Worm (Caenorhabditis elegans) whole organism, early embryonic: Measurements from ENCODE around the gene F29B9.8.

Experiments
- B0310.2 ChIP-seq: sonication (generic microtip); optimal IDR thresholded peaks from 2 replicates; lab custom pipeline; 2016; ENCODE audit warnings: mild to moderate bottlenecking, missing genetic modification characterization, missing compliant biosample characterization
- F13C5.2 ChIP-seq: sonication (generic microtip); optimal IDR thresholded peaks from 2 replicates; lab custom pipeline; 2017; ENCODE audit warnings: mild to moderate bottlenecking, missing genetic modification characterization, inconsistent platforms, missing compliant biosample characterization
- aly-1 ChIP-seq: sonication (generic microtip); optimal IDR thresholded peaks from 2 replicates; lab custom pipeline; 2016; ENCODE audit warnings: missing genetic modification characterization, missing compliant biosample characterization
- ama-1 ChIP-seq: fragments of 150-350 bp; optimal IDR thresholded peaks from 2 replicates; lab custom pipeline; 2014
- ceh-13 ChIP-seq: fragments of 200-800 bp; sonication (Bioruptor generic); optimal IDR thresholded peaks from 2 replicates; lab custom pipeline; 2018; ENCODE audit warnings: mild to moderate bottlenecking, missing genetic modification characterization, missing compliant biosample characterization
- ceh-36 ChIP-seq: sonication (generic microtip); optimal IDR thresholded peaks from 2 replicates; lab custom pipeline; 2016; ENCODE audit warnings: missing genetic modification characterization, inconsistent platforms, missing compliant biosample characterization
- ets-7 ChIP-seq: sonication (generic microtip); optimal IDR thresholded peaks from 2 replicates; lab custom pipeline; 2016; ENCODE audit warnings: missing genotype, missing genetic modification characterization, missing compliant biosample characterization
- flt-1 ChIP-seq: fragments of 200-800 bp; sonication (Bioruptor generic); IDR thresholded peaks from 2 replicates; pipeline ENCODE4 v1.3.6; 2022; ENCODE audit warnings: missing genetic modification characterization, missing compliant biosample characterization
- hmbx-1 ChIP-seq: sonication (generic microtip); optimal IDR thresholded peaks from 2 replicates; lab custom pipeline; 2016; ENCODE audit warnings: mild to moderate bottlenecking, missing genetic modification characterization, missing compliant biosample characterization
- hmg-4 ChIP-seq: fragments of 200-800 bp; sonication (Bioruptor generic); optimal IDR thresholded peaks from 2 replicates; lab custom pipeline; 2018; ENCODE audit warnings: mild to moderate bottlenecking, missing genetic modification characterization, missing compliant biosample characterization
- hnd-1 ChIP-seq: sonication (generic microtip); optimal IDR thresholded peaks from 2 replicates; lab custom pipeline; 2016; ENCODE audit warnings: missing genetic modification characterization, missing compliant biosample characterization
- pes-1 ChIP-seq: fragments of 200-800 bp; sonication (Bioruptor generic); IDR thresholded peaks from 2 replicates; pipeline ENCODE4 v1.3.6; 2022; ENCODE audit warnings: missing genetic modification reagents, missing genetic modification characterization, missing compliant biosample characterization
- scrt-1 ChIP-seq: fragments of 200-800 bp; sonication (Bioruptor generic); IDR thresholded peaks from 2 replicates; pipeline ENCODE4 v1.3.6; 2022; ENCODE audit warnings: missing genetic modification characterization, missing compliant biosample characterization
- sea-1 ChIP-seq: fragments of 200-800 bp; sonication (Bioruptor generic); conservative IDR thresholded peaks from 2 replicates; pipeline ENCODE4 v1.3.6; 2022; ENCODE audit warnings: missing genetic modification characterization, missing compliant biosample characterization
- tbx-11 ChIP-seq: fragments of 200-800 bp; sonication (Bioruptor generic); IDR thresholded peaks from 2 replicates; pipeline ENCODE4 v1.3.6; 2022; ENCODE audit warnings: missing genetic modification characterization, missing compliant biosample characterization
- tbx-37 ChIP-seq: fragments of 200-800 bp; sonication (Bioruptor generic); conservative IDR thresholded peaks from 2 replicates; pipeline ENCODE4 v1.3.6; 2022; ENCODE audit warnings: missing genetic modification reagents, missing genetic modification characterization, missing compliant biosample characterization
- tra-4 ChIP-seq: sonication (generic microtip); optimal IDR thresholded peaks from 2 replicates; lab custom pipeline; 2017; ENCODE audit warnings: missing genetic modification characterization, missing compliant biosample characterization

Gene F29B9.8

DNA sequence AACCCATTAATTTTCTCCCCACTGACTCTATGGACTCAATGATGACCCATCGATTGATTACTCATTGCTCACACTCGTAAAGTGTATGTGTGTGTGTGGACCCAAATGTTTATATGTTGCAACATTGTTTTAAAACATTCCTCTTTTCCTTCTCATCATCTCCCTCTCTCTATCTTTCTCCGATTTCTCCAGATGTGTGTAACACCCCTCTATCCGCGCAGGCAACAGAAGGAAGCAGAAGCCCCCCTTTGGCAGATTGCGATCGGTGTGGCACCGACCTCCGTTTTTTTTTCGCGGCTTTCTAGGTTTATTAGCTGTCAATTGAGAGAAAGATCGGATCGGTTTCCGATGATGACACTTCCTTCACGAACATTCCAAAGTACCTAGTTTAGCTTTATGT lies 3.9 kb upstream of the F29B9.8 start:
- TF ChIP-seq pes-1 (GFP tag; lab: Robert Waterston, UW) (no peak), hnd-1 (tag; lab: Kevin White, UChicago) (no peak), scrt-1 (GFP tag; lab: Robert Waterston, UW) (no peak), flt-1 (GFP tag; lab: Robert Waterston, UW) (0 out of 2 replicates have a peak, but pooled peaks have one; percentile 21), hmg-4 (GFP tag; lab: Kevin White, UChicago) (no peak), ets-7 (tag; lab: Kevin White, UChicago) (no peak), aly-1 (no peak)

DNA sequence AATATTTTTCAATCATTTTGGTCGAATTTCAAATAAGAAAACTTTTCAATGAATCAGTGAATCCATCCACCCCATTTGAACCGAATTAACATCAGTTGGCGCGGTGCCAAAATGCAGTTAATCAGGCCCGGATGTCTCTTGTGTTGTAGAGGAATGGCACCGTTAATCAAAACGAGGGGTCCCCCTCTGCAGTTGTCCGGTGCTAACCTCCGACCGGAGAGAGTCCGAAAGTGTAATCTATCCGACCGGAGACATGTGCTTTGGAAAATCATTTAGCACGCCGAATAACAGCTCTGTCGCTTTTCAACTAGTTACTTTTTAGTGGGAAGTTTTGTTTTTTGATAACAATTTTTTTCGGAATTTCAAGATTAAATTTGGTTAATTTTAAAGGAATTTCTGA lies 2.2 kb upstream of the F29B9.8 start:
- TF ChIP-seq ceh-13 (GFP tag; lab: Kevin White, UChicago), result no peak
- no peak for TF ChIP-seq hmg-4 (GFP tag; lab: Kevin White, UChicago)
- no peak for TF ChIP-seq F13C5.2 (tag; lab: Kevin White, UChicago)
- TF ChIP-seq hnd-1 (tag; lab: Kevin White, UChicago), result no peak
- no peak for TF ChIP-seq scrt-1 (GFP tag; lab: Robert Waterston, UW)
- TF ChIP-seq tra-4 (tag; lab: Kevin White, UChicago), result no peak
- no peak for TF ChIP-seq tbx-11 (GFP tag; lab: Robert Waterston, UW)
- no peak for TF ChIP-seq hmbx-1
- TF ChIP-seq ama-1 (lab: Kevin White, UChicago), result no peak
- no peak for TF ChIP-seq pes-1 (GFP tag; lab: Robert Waterston, UW)
- no peak for TF ChIP-seq sea-1 (GFP tag; lab: Robert Waterston, UW)
- TF ChIP-seq flt-1 (GFP tag; lab: Robert Waterston, UW), result no peak
- no peak for TF ChIP-seq tbx-37 (GFP tag; lab: Robert Waterston, UW)

DNA sequence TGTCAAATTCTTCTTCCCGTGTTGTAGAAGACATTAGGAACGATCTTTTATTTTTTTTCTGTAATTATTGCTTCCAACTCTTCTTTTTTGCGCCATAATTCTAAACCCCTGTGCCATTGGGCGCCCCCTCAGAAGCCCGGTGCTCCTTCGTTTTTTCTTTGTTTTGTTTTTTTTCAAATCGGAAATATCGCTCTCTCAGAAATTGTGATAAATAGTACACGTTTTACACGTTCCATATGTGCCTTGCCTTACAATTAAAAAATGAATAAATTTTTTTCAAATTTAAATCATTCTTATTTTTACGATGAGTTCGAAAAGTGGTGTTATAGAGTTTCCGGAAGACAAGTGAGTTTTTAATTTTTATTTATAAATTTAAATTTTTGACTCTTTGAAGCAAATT lies 2.0 kb downstream of the F29B9.8 start, which contains the start of gene F29B9.7:
F29B9.7 (plus strand) TSS at position 301 of the 400 bp plus-strand sequence.
- TF ChIP-seq hmbx-1 (no peak), sea-1 (GFP tag; lab: Robert Waterston, UW) (no peak), pes-1 (GFP tag; lab: Robert Waterston, UW) (no peak), hnd-1 (tag; lab: Kevin White, UChicago) (no peak), ets-7 (tag; lab: Kevin White, UChicago) (no peak)

DNA sequence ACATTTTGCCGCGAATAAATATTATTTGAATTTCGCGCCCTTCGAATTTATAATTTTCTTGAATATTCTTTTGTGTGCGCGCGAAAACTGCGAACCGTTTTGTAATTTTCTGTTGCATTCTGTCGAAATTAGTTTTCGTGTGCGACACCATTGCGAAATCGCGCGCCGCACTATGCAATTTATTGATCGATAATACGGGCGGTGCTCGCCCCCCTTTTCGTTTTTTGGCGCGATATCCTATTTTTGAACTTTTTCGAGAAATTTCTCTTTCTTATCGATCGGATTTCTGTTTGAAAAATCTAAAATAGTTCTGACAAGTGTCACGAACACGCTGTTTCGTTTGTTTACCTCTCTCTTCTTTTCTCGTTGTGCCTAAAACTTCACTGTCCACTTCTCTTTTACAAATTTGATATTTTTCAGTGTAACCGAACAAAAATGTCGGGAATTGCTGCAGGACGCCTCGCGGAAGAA lies 3.2 kb downstream of the F29B9.8 start, which contains the start of gene ubc-9:
ubc-9 (plus strand) TSS at position 421 of the 471 bp plus-strand sequence.
- TF ChIP-seq ets-7 (tag; lab: Kevin White, UChicago), result no peak
- peak; percentile 6 for TF ChIP-seq ceh-36
- TF ChIP-seq B0310.2 (tag; lab: Kevin White, UChicago), result no peak
- no peak for TF ChIP-seq hmbx-1
- TF ChIP-seq pes-1 (GFP tag; lab: Robert Waterston, UW), result peak; percentile 65; the same call in 1 of the 2 replicates
- 0 out of 2 replicates have a peak, but pooled peaks have one; percentile 58 for TF ChIP-seq sea-1 (GFP tag; lab: Robert Waterston, UW)
- TF ChIP-seq F13C5.2 (tag; lab: Kevin White, UChicago), result peak; percentile 53

DNA sequence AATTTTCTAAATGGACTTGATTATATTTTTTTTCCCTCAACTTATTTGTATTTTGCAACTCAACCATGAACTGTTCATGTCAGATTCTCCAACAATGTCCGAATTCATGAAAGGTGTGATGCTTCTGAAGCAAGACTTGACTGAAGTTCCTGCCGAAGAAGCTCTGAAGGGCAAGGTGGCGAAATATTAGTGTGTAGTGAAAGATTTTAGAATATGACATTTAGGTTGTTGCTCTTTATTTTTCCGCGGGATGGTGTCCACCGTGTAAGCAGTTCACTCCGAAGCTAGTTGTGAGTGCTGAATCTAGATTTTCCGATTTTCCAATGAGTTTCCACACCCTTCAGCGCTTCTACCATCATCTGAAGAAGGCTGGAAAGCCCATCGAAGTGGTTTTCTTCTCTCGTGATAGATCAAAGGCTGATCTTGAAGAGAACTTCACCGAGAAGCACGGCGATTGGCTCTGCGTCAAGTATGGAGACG lies 4.9 kb downstream of the F29B9.8 start, which contains the start of gene F29B9.5:
F29B9.5 (plus strand) TSS at position 51 of the 480 bp plus-strand sequence.
- TF ChIP-seq sea-1 (GFP tag; lab: Robert Waterston, UW) (no peak), tra-4 (tag; lab: Kevin White, UChicago) (no peak), ceh-36 (no peak), ama-1 (lab: Kevin White, UChicago) (no peak), flt-1 (GFP tag; lab: Robert Waterston, UW) (no peak), hmbx-1 (no peak), hnd-1 (tag; lab: Kevin White, UChicago) (no peak), scrt-1 (GFP tag; lab: Robert Waterston, UW) (no peak), ets-7 (tag; lab: Kevin White, UChicago) (no peak), ceh-13 (GFP tag; lab: Kevin White, UChicago) (no peak), tbx-11 (GFP tag; lab: Robert Waterston, UW) (no peak), F13C5.2 (tag; lab: Kevin White, UChicago) (no peak), aly-1 (no peak), tbx-37 (GFP tag; lab: Robert Waterston, UW) (no peak), hmg-4 (GFP tag; lab: Kevin White, UChicago) (no peak), pes-1 (GFP tag; lab: Robert Waterston, UW) (no peak), B0310.2 (tag; lab: Kevin White, UChicago) (no peak)

DNA sequence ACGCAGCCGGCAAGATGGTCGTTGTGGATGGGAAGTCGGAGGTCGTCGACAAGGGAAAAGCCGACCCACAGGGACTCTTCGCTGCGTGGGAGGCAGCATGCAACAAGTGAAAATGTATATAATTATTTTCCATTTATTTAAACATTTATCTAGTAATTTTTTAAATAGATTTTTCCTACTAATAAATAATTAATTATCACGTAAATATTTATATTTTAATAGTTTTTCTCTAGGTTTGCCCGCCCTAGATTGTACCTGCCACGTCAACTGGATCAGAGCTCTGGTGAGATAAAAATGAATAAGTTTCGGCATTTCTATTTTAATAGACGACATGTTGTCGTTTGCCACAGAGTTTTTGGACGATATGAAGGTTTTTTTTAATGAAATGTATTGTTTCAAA lies 5.5 kb downstream of the F29B9.8 start, which contains the start of gene psr-1:
psr-1 (plus strand) TSS at position 301 of the 400 bp plus-strand sequence.
- TF ChIP-seq ceh-13 (GFP tag; lab: Kevin White, UChicago) (no peak), ama-1 (lab: Kevin White, UChicago) (no peak), tra-4 (tag; lab: Kevin White, UChicago) (no peak), scrt-1 (GFP tag; lab: Robert Waterston, UW) (no peak), hnd-1 (tag; lab: Kevin White, UChicago) (no peak), F13C5.2 (tag; lab: Kevin White, UChicago) (no peak), hmg-4 (GFP tag; lab: Kevin White, UChicago) (no peak), ets-7 (tag; lab: Kevin White, UChicago) (no peak)

DNA sequence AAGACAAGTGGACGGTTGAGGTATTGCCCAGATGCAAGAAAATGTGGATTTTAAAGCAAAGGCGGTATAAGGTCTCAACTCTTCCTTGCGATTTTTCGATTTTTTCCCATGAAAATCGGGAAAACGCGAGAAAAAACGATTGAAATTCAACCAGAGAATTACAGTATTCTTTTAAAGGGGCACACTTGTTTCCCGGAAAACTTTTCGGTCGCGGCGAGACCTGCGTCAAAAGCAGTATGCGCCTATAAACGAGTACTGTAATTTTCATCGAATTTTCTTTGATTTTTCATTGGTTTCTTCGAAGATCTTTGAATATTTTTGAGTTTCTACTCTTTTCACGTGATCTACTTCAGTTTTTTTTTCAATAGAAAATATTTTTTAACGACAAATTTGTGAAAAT lies 6.2 kb downstream of the F29B9.8 start:
- TF ChIP-seq tbx-37 (GFP tag; lab: Robert Waterston, UW), result no peak
- TF ChIP-seq aly-1, result no peak
- no peak for TF ChIP-seq ama-1 (lab: Kevin White, UChicago)
- TF ChIP-seq pes-1 (GFP tag; lab: Robert Waterston, UW), result no peak
- TF ChIP-seq B0310.2 (tag; lab: Kevin White, UChicago), result no peak
- TF ChIP-seq ceh-36, result no peak
- no peak for TF ChIP-seq tra-4 (tag; lab: Kevin White, UChicago)
- no peak for TF ChIP-seq sea-1 (GFP tag; lab: Robert Waterston, UW)
- TF ChIP-seq ceh-13 (GFP tag; lab: Kevin White, UChicago), result no peak
- no peak for TF ChIP-seq flt-1 (GFP tag; lab: Robert Waterston, UW)
- TF ChIP-seq ets-7 (tag; lab: Kevin White, UChicago), result no peak
- TF ChIP-seq F13C5.2 (tag; lab: Kevin White, UChicago), result no peak
- TF ChIP-seq hmg-4 (GFP tag; lab: Kevin White, UChicago), result no peak
